Worm (Caenorhabditis elegans) whole organism, L4 larva: ENCODE measurements around the gene tut-1.

Source experiments
- F37D6.2 ChIP-seq: sonication (generic microtip); optimal IDR thresholded peaks from 2 replicates; lab custom pipeline; 2016; ENCODE audit warnings: mild to moderate bottlenecking, missing genetic modification characterization, missing compliant biosample characterization
- F49E8.2 ChIP-seq: sonication (generic microtip); optimal IDR thresholded peaks from 2 replicates; lab custom pipeline; 2016; ENCODE audit warnings: missing compliant biosample characterization, mild to moderate bottlenecking, missing genetic modification characterization, borderline replicate concordance
- T20F7.1 ChIP-seq: fragments of 200-800 bp; sonication (Bioruptor generic); optimal IDR thresholded peaks from 2 replicates; lab custom pipeline; 2018; ENCODE audit warnings: mild to moderate bottlenecking, missing genetic modification characterization, missing compliant biosample characterization
- aly-2 ChIP-seq: sonication (generic microtip); optimal IDR thresholded peaks from 2 replicates; lab custom pipeline; 2018; ENCODE audit warnings: missing biosample characterization, missing genetic modification characterization
- ama-1 ChIP-seq: fragments of 150-350 bp; optimal IDR thresholded peaks from 2 replicates; lab custom pipeline; 2014; ENCODE audit warnings: inconsistent platforms, mixed read lengths
- ceh-82 ChIP-seq: sonication (generic microtip); optimal IDR thresholded peaks from 2 replicates; lab custom pipeline; 2017; ENCODE audit warnings: missing biosample characterization, missing genetic modification characterization
- ctbp-1 ChIP-seq: fragments of 200-800 bp; sonication (Bioruptor generic); IDR thresholded peaks from 2 replicates; pipeline ENCODE4 v1.3.6; 2022; ENCODE audit warnings: missing genetic modification reagents, missing genetic modification characterization, missing compliant biosample characterization
- daf-16 ChIP-seq, 3 experiments: sonication (generic microtip); optimal IDR thresholded peaks; 2 replicates each; lab custom pipeline; 2016 to 2017; ENCODE audit warnings: missing genetic modification characterization in 3 of 3, missing genetic modification reagents in 3 of 3, mild to moderate bottlenecking in 2 of 3, missing compliant biosample characterization in 2 of 3, missing biosample characterization in 1 of 3, moderate library complexity in 1 of 3
- daf-19 ChIP-seq: fragments of 200-800 bp; sonication (Bioruptor generic); conservative IDR thresholded peaks from 2 replicates; pipeline ENCODE4 v1.3.6; 2022; ENCODE audit warnings: missing genetic modification characterization, missing compliant biosample characterization
- daf-8 ChIP-seq: fragments of 200-800 bp; sonication (Bioruptor generic); IDR thresholded peaks from 2 replicates; pipeline ENCODE4 v1.3.6; 2022; ENCODE audit warnings: missing genetic modification characterization, missing compliant biosample characterization
- dpl-1 ChIP-seq: fragments of 150-350 bp; optimal IDR thresholded peaks from 2 replicates; lab custom pipeline; 2014; ENCODE audit warnings: missing biosample characterization, missing genetic modification reagents, missing genetic modification characterization
- egl-27 ChIP-seq: sonication (generic microtip); optimal IDR thresholded peaks from 3 replicates; lab custom pipeline; 2017; ENCODE audit warnings: missing biosample characterization, missing genetic modification reagents, missing genetic modification characterization
- egl-43 ChIP-seq: fragments of 200-800 bp; sonication (Bioruptor generic); IDR thresholded peaks from 2 replicates; pipeline ENCODE4 v1.3.6; 2022; ENCODE audit warnings: missing genetic modification reagents, missing genetic modification characterization, missing compliant biosample characterization
- fkh-10 ChIP-seq: fragments of 150-350 bp; optimal IDR thresholded peaks from 2 replicates; lab custom pipeline; 2014; ENCODE audit warnings: missing biosample characterization, missing genetic modification reagents, missing genetic modification characterization
- hif-1 ChIP-seq, 2 experiments: sonication (generic microtip); optimal IDR thresholded peaks; 2 replicates each; lab custom pipeline; 2016 to 2017; ENCODE audit warnings: missing compliant biosample characterization in 2 of 2, missing genetic modification characterization in 2 of 2, missing genetic modification reagents in 2 of 2, missing genotype in 2 of 2, mild to moderate bottlenecking in 1 of 2
- hlh-11 ChIP-seq: fragments of 200-800 bp; sonication (Bioruptor generic); optimal IDR thresholded peaks from 2 replicates; lab custom pipeline; 2018; ENCODE audit warnings: mild to moderate bottlenecking, missing genetic modification characterization, missing compliant biosample characterization
- hlh-30 ChIP-seq: sonication (generic microtip); optimal IDR thresholded peaks from 2 replicates; lab custom pipeline; 2017; ENCODE audit warnings: antibody characterized with exemption, mild to moderate bottlenecking, missing genetic modification characterization, missing compliant biosample characterization; ENCODE audit not compliant: insufficient read depth
- hmg-1.1 ChIP-seq: fragments of 200-800 bp; sonication (Bioruptor generic); IDR thresholded peaks from 2 replicates; pipeline ENCODE4 v1.3.6; 2022; ENCODE audit warnings: missing genetic modification reagents, missing genetic modification characterization, missing compliant biosample characterization
- lin-15B ChIP-seq: fragments of 150-350 bp; sonication (generic microtip); optimal IDR thresholded peaks from 3 replicates; lab custom pipeline; 2014; ENCODE audit warnings: missing biosample characterization, missing genetic modification characterization
- lin-29 ChIP-seq: fragments of 200-800 bp; sonication (Bioruptor generic); IDR thresholded peaks from 2 replicates; pipeline ENCODE4 v1.3.6; 2022; ENCODE audit warnings: missing genetic modification reagents, missing genetic modification characterization, missing compliant biosample characterization
- madf-9 ChIP-seq: fragments of 200-800 bp; sonication (Bioruptor generic); conservative IDR thresholded peaks from 2 replicates; pipeline ENCODE4 v1.3.6; 2022; ENCODE audit warnings: missing genetic modification reagents, missing genetic modification characterization, missing compliant biosample characterization
- mdl-1 ChIP-seq, 2 experiments: fragments of 150-350 bp in 1 of 2; sonication (generic microtip) in 1 of 2; optimal IDR thresholded peaks; 2 replicates each; lab custom pipeline; 2014 to 2017; ENCODE audit warnings: missing biosample characterization in 2 of 2, missing genetic modification characterization in 2 of 2
- nhr-10 ChIP-seq: fragments of 150-350 bp; optimal IDR thresholded peaks from 2 replicates; lab custom pipeline; 2014; ENCODE audit warnings: missing biosample characterization, missing genetic modification characterization
- nhr-111 ChIP-seq: fragments of 200-800 bp; sonication (Bioruptor generic); optimal IDR thresholded peaks from 2 replicates; lab custom pipeline; 2018; ENCODE audit warnings: mild to moderate bottlenecking, missing genetic modification characterization, missing compliant biosample characterization
- nhr-25 ChIP-seq: sonication (generic microtip); optimal IDR thresholded peaks from 2 replicates; lab custom pipeline; 2017; ENCODE audit warnings: missing genetic modification characterization, mild to moderate bottlenecking, missing compliant biosample characterization, antibody characterized with exemption, moderate library complexity, borderline replicate concordance; ENCODE audit not compliant: insufficient read depth
- nhr-28 ChIP-seq: fragments of 150-350 bp; optimal IDR thresholded peaks from 2 replicates; lab custom pipeline; 2014; ENCODE audit warnings: missing biosample characterization, missing genetic modification characterization
- nhr-41 ChIP-seq: fragments of 200-800 bp; sonication (Bioruptor generic); IDR thresholded peaks from 2 replicates; pipeline ENCODE4 v1.3.6; 2022; ENCODE audit warnings: missing genetic modification reagents, missing genetic modification characterization, missing compliant biosample characterization
- nhr-77 ChIP-seq: fragments of 150-350 bp; optimal IDR thresholded peaks from 2 replicates; lab custom pipeline; 2014; ENCODE audit warnings: missing biosample characterization, missing genetic modification characterization
- pha-4 ChIP-seq, 2 experiments: fragments of 150-350 bp in 1 of 2; fragments of 200-800 bp in 1 of 2; sonication (Bioruptor generic) in 1 of 2; IDR thresholded peaks in 1 of 2; optimal IDR thresholded peaks in 1 of 2; 2 replicates each; pipeline versions ENCODE4 v1.3.6 to Lab custom; 2014 to 2022; ENCODE audit warnings: missing genetic modification characterization in 2 of 2, missing genetic modification reagents in 2 of 2, missing biosample characterization in 1 of 2, missing compliant biosample characterization in 1 of 2
- php-3 ChIP-seq: fragments of 200-800 bp; sonication (Bioruptor generic); IDR thresholded peaks from 2 replicates; pipeline ENCODE4 v1.3.6; 2022; ENCODE audit warnings: missing genetic modification reagents, missing genetic modification characterization, missing compliant biosample characterization
- sdz-12 ChIP-seq: fragments of 200-800 bp; sonication (Bioruptor generic); optimal IDR thresholded peaks from 2 replicates; lab custom pipeline; 2018; ENCODE audit warnings: mild to moderate bottlenecking, missing genetic modification characterization, missing compliant biosample characterization
- set-16 ChIP-seq: fragments of 200-800 bp; sonication (Bioruptor generic); IDR thresholded peaks from 2 replicates; pipeline ENCODE4 v1.3.6; 2022; ENCODE audit warnings: missing genetic modification reagents, missing genetic modification characterization, missing compliant biosample characterization
- spr-3 ChIP-seq: fragments of 200-800 bp; sonication (Bioruptor generic); optimal IDR thresholded peaks from 2 replicates; lab custom pipeline; 2018; ENCODE audit warnings: mild to moderate bottlenecking, missing genetic modification characterization, missing compliant biosample characterization
- unc-39 ChIP-seq: sonication (generic microtip); optimal IDR thresholded peaks from 2 replicates; lab custom pipeline; 2017; ENCODE audit warnings: missing biosample characterization, missing genetic modification characterization
- unc-62 ChIP-seq, 3 experiments: fragments of 150-350 bp in 1 of 3; sonication (generic microtip); optimal IDR thresholded peaks in 2 of 3; peaks in 1 of 3; 1 replicate in 1 of 3; 2 replicates in 2 of 3; lab custom pipeline; 2014 to 2017; ENCODE audit warnings: missing biosample characterization in 3 of 3, missing genetic modification characterization in 3 of 3, missing genetic modification reagents in 3 of 3, missing genotype in 1 of 3
- vab-7 ChIP-seq: fragments of 200-800 bp; sonication (Bioruptor generic); IDR thresholded peaks from 2 replicates; pipeline ENCODE4 v1.3.6; 2022; ENCODE audit warnings: missing genetic modification reagents, missing genetic modification characterization, missing compliant biosample characterization
- zag-1 ChIP-seq: fragments of 150-350 bp; optimal IDR thresholded peaks from 2 replicates; lab custom pipeline; 2014; ENCODE audit warnings: missing biosample characterization, missing genetic modification characterization
- ztf-7 ChIP-seq: fragments of 150-350 bp; optimal IDR thresholded peaks from 2 replicates; lab custom pipeline; 2014; ENCODE audit warnings: missing biosample characterization, missing genetic modification characterization

The tut-1 gene

DNA sequence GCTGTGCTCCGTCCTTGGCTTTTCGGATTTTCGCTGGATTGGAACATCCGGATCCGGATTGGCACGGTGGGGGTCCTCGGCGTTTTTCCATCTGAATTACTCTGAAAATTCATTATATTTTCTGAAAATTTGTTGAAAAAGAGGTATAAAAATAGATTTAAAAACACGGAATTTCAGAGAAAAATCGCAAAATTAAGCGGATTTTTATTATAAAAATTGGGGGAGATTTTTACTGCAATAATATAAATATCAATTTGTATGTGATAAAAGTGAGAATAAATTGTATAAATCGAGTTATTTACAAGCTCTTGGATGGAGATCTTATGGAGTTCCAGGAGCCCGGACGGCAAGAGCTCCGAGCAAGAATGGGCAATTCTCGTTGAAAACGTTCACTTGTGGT lies at the start of gene tut-1:
Gene tut-1, minus strand, starts transcription at position 101 of the 400 bp plus-strand sequence.
- TF ChIP-seq nhr-10 (tag; lab: Kevin White, UChicago) (no peak), unc-62 (GFP tag; optimal IDR thresholded peaks at IDR 0.05 in 1 of 2; lab: Kevin White, UChicago) (no peak), unc-62 (tag; optimal IDR thresholded peaks at IDR 0.05; lab: Kevin White, UChicago) (no peak), hmg-1.1 (GFP tag; lab: Robert Waterston, UW) (no peak), spr-3 (GFP tag; lab: Kevin White, UChicago) (no peak), sdz-12 (GFP tag; lab: Kevin White, UChicago) (no peak), hif-1 (tag; optimal IDR thresholded peaks at IDR 0.05; lab: Kevin White, UChicago) (no peak)

DNA sequence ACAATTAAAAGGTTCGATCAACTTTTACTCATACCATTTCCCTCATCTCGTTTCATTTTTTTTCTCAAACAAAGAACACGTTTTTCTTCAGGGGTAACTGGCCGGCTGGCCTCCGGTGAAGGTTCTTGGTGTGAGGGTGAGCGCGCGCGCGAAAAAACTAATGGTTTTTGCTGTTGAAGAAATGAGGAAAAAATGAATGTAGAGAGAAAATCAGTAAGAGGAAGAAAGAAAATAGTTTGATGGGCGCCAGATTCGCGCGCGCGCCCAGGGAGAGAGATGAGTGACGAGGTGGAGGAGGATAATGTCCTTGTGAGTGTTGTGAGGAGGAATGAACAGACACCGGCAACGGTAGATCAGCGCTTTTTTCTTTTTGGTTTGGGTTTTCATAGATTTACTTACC lies 49.5 kb upstream of the tut-1 start:
- TF ChIP-seq ctbp-1 (GFP tag; lab: Robert Waterston, UW) (no peak), ztf-7 (no peak), unc-62 (GFP tag; optimal IDR thresholded peaks at IDR 0.05 in 1 of 2; lab: Kevin White, UChicago) (peak in 1 of 2 experiments; percentile 78), unc-62 (tag; optimal IDR thresholded peaks at IDR 0.05; lab: Kevin White, UChicago) (no peak), hlh-30 (tag; lab: Kevin White, UChicago) (peak; percentile 5), set-16 (GFP tag; lab: Robert Waterston, UW) (0 out of 2 replicates have a peak, but pooled peaks have one; percentile 13), madf-9 (GFP tag; lab: Robert Waterston, UW) (no peak), dpl-1 (no peak), aly-2 (no peak), lin-15B (tag; lab: Kevin White, UChicago) (no peak), nhr-25 (no peak), pha-4 (GFP tag; IDR thresholded peaks at IDR 0.05; lab: Robert Waterston, UW) (no peak), pha-4 (tag; optimal IDR thresholded peaks at IDR 0.05; lab: Kevin White, UChicago) (no peak)

DNA sequence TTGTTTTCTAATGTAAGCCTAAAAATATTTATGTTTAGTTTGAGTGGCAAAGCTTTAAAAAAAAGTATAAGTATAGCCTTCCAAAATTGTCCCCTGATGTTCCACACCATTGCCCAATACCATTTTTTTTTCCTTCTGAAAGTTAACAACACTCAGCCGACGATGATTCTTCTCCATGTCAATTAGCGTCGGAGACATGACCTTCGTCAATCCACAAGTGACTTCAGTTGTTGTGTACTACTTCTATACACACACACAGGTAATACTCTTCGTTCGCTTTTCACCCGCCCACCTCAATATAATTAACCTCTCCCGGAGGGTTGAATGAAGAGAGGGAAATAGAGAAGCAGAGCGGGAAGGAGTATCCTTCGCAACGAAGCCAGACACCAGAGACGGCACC lies 43.3 kb upstream of the tut-1 start, which contains the start of gene cutl-24:
Gene cutl-24, plus strand, starts transcription at position 301 of the 400 bp plus-strand sequence.
- TF ChIP-seq nhr-10 (tag; lab: Kevin White, UChicago) (no peak), lin-29 (no peak), hlh-30 (tag; lab: Kevin White, UChicago) (no peak), set-16 (GFP tag; lab: Robert Waterston, UW) (no peak), ceh-82 (no peak), ctbp-1 (GFP tag; lab: Robert Waterston, UW) (no peak), F37D6.2 (tag; lab: Kevin White, UChicago) (no peak), egl-27 (tag; lab: Kevin White, UChicago) (no peak), vab-7 (GFP tag; lab: Robert Waterston, UW) (no peak), spr-3 (GFP tag; lab: Kevin White, UChicago) (no peak)

DNA sequence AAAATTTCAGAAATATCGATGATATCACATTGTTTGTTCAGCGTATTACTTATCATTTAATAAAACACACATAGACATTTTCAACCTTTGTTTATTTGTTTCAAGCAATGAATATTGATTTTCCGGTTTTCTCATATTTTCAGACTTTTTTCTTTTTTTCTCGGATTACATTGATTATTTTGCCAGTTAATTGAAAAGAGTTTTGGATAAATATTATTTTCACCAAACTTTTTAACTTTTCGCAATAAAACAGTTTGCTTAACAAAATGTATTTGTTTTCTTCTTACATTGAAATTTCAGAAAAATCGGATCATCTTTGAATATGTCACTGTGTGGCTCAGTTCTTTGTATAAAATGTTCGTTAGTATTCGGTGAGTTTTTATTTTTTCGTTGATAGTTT lies 41.0 kb upstream of the tut-1 start, which contains the start of gene Y38C1AA.6:
Gene Y38C1AA.6, plus strand, starts transcription at position 301 of the 400 bp plus-strand sequence.
- TF ChIP-seq nhr-77 (tag; lab: Kevin White, UChicago) (no peak), daf-16 (GFP tag; optimal IDR thresholded peaks at IDR 0.05; lab: Kevin White, UChicago) (no peak), daf-16 (tag; optimal IDR thresholded peaks at IDR 0.05; lab: Kevin White, UChicago) (peak; percentile 62)

DNA sequence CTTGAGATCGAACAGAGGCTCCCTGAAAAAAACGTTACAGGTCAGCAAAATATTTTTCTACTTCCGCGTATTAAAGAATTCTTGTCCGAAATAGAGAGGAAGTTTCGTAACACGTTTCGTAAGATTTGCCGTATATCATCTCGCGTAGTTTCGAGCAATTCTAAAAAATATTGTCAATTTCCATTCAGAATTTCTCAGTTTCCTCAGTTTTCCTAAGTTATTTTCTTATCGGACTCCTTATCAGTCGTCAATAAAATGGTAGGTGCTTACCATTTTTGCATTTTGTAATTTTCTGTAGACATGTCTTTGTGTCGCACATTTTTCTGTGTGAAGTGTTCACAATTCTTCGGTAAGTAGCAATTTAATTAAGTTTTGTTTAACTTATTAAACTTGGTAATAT lies 38.4 kb upstream of the tut-1 start, which contains the start of gene Y38C1AA.19:
Gene Y38C1AA.19, plus strand, starts transcription at position 301 of the 400 bp plus-strand sequence.
- TF ChIP-seq nhr-111 (no peak), T20F7.1 (GFP tag; lab: Kevin White, UChicago) (no peak), hlh-11 (tag; lab: Kevin White, UChicago) (no peak), unc-39 (no peak), ama-1 (lab: Kevin White, UChicago) (no peak), nhr-28 (tag; lab: Kevin White, UChicago) (no peak), mdl-1 (tag; optimal IDR thresholded peaks at IDR 0.05; lab: Kevin White, UChicago) (no peak), egl-43 (GFP tag; lab: Robert Waterston, UW) (no peak), fkh-10 (GFP tag; lab: Kevin White, UChicago) (no peak), hmg-1.1 (GFP tag; lab: Robert Waterston, UW) (no peak), nhr-41 (GFP tag; lab: Robert Waterston, UW) (no peak), zag-1 (tag; lab: Kevin White, UChicago) (no peak), daf-19 (GFP tag; lab: Robert Waterston, UW) (no peak), php-3 (GFP tag; lab: Robert Waterston, UW) (no peak), daf-8 (GFP tag; lab: Robert Waterston, UW) (no peak), egl-27 (tag; lab: Kevin White, UChicago) (no peak), F49E8.2 (tag; lab: Kevin White, UChicago) (no peak)
